Worm (Caenorhabditis elegans): ENCODE results near the gene lips-9.

Gene lips-9

ce11 chrII:12892407-12892806 is 42.8 kb downstream of the lips-9 start:
- TF ChIP-seq sea-1 (GFP tag; conservative IDR thresholded peaks at IDR 0.05) (no peak), ceh-13 (GFP tag; optimal IDR thresholded peaks at IDR 0.05) (no peak), tra-4 (tag; optimal IDR thresholded peaks at IDR 0.05) (no peak), hnd-1 (tag; optimal IDR thresholded peaks at IDR 0.05) (no peak), hmbx-1 (tag; optimal IDR thresholded peaks at IDR 0.05) (no peak), ceh-36 (tag; optimal IDR thresholded peaks at IDR 0.05) (no peak), hmg-4 (GFP tag; optimal IDR thresholded peaks at IDR 0.05) (no peak), B0310.2 (tag; optimal IDR thresholded peaks at IDR 0.05) (no peak), aly-1 (tag; optimal IDR thresholded peaks at IDR 0.05) (no peak), scrt-1 (GFP tag; IDR thresholded peaks at IDR 0.05) (no peak), F13C5.2 (tag; optimal IDR thresholded peaks at IDR 0.05) (no peak), tbx-37 (GFP tag; conservative IDR thresholded peaks at IDR 0.05) (no peak), pes-1 (GFP tag; IDR thresholded peaks at IDR 0.05) (no peak), ets-7 (tag; optimal IDR thresholded peaks at IDR 0.05) (no peak), tbx-11 (GFP tag; IDR thresholded peaks at IDR 0.05) (no peak), ama-1 (optimal IDR thresholded peaks at IDR 0.05) (no peak), flt-1 (GFP tag; IDR thresholded peaks at IDR 0.05) (no peak)

- TF ChIP-seq F13C5.2 (tag; optimal IDR thresholded peaks at IDR 0.05) (no peak), hnd-1 (tag; optimal IDR thresholded peaks at IDR 0.05) (no peak), hmg-4 (GFP tag; optimal IDR thresholded peaks at IDR 0.05) (no peak), ceh-36 (tag; optimal IDR thresholded peaks at IDR 0.05) (no peak), flt-1 (GFP tag; IDR thresholded peaks at IDR 0.05) (no peak), sea-1 (GFP tag; conservative IDR thresholded peaks at IDR 0.05) (no peak), ceh-13 (GFP tag; optimal IDR thresholded peaks at IDR 0.05) (no peak), tbx-37 (GFP tag; conservative IDR thresholded peaks at IDR 0.05) (no peak), pes-1 (GFP tag; IDR thresholded peaks at IDR 0.05) (no peak), hmbx-1 (tag; optimal IDR thresholded peaks at IDR 0.05) (no peak), ets-7 (tag; optimal IDR thresholded peaks at IDR 0.05) (no peak), tra-4 (tag; optimal IDR thresholded peaks at IDR 0.05) (no peak), ama-1 (optimal IDR thresholded peaks at IDR 0.05) (no peak), scrt-1 (GFP tag; IDR thresholded peaks at IDR 0.05) (no peak), B0310.2 (tag; optimal IDR thresholded peaks at IDR 0.05) (no peak), tbx-11 (GFP tag; IDR thresholded peaks at IDR 0.05) (no peak), aly-1 (tag; optimal IDR thresholded peaks at IDR 0.05) (no peak)
Observed at ce11 chrII:12888471-12888870, 46.7 kb downstream of the lips-9 start, which contains the start of gene F35C5.3. Gene F35C5.3 (plus strand): TSS chrII:12888771.

ce11 chrII:12884972-12885371 is 50.2 kb downstream of the lips-9 start, which contains the start of gene sra-14:
Gene sra-14 (plus strand): TSS chrII:12885272.
- TF ChIP-seq sea-1 (GFP tag; conservative IDR thresholded peaks at IDR 0.05) (no peak), scrt-1 (GFP tag; IDR thresholded peaks at IDR 0.05) (no peak), hmbx-1 (tag; optimal IDR thresholded peaks at IDR 0.05) (no peak), ceh-36 (tag; optimal IDR thresholded peaks at IDR 0.05) (no peak), F13C5.2 (tag; optimal IDR thresholded peaks at IDR 0.05) (no peak), flt-1 (GFP tag; IDR thresholded peaks at IDR 0.05) (no peak)
